Worm (Caenorhabditis elegans) whole organism, midembryonic: Measurements from ENCODE around the gene cpl-1.

ENCODE experiments used
- T22C8.4 ChIP-seq: fragments of 200-800 bp; sonication (Bioruptor generic); IDR thresholded peaks from 2 replicates; pipeline ENCODE4 v1.3.6; 2022; ENCODE audit warnings: missing genetic modification characterization, missing compliant biosample characterization
- cog-1 ChIP-seq: sonication (generic microtip); optimal IDR thresholded peaks from 2 replicates; lab custom pipeline; 2016; ENCODE audit warnings: missing genetic modification characterization, missing compliant biosample characterization
- flt-1 ChIP-seq: fragments of 200-800 bp; sonication (Bioruptor generic); IDR thresholded peaks from 2 replicates; pipeline ENCODE4 v1.3.6; 2022; ENCODE audit warnings: missing genetic modification characterization, missing compliant biosample characterization
- klf-2 ChIP-seq: fragments of 200-800 bp; sonication (Bioruptor generic); conservative IDR thresholded peaks from 2 replicates; pipeline ENCODE4 v1.3.6; 2022; ENCODE audit warnings: missing genetic modification reagents, missing genetic modification characterization, missing compliant biosample characterization
- med-1 ChIP-seq: sonication (generic microtip); optimal IDR thresholded peaks from 2 replicates; lab custom pipeline; 2017; ENCODE audit warnings: missing genetic modification characterization, mild to moderate bottlenecking, missing compliant biosample characterization, antibody characterized with exemption, missing genetic modification reagents; ENCODE audit not compliant: insufficient read depth
- ref-1 ChIP-seq: fragments of 200-800 bp; sonication (Bioruptor generic); conservative IDR thresholded peaks from 2 replicates; pipeline ENCODE4 v1.3.6; 2022; ENCODE audit warnings: missing genetic modification reagents, missing genetic modification characterization, missing compliant biosample characterization
- tab-1 ChIP-seq: fragments of 200-800 bp; sonication (Bioruptor generic); IDR thresholded peaks from 2 replicates; pipeline ENCODE4 v1.3.6; 2022; ENCODE audit warnings: missing genetic modification characterization, missing compliant biosample characterization
- ztf-23 ChIP-seq: fragments of 200-800 bp; sonication (Bioruptor generic); IDR thresholded peaks from 2 replicates; pipeline ENCODE4 v1.3.6; 2022; ENCODE audit warnings: missing genetic modification reagents, missing genetic modification characterization, missing compliant biosample characterization
- ztf-29 ChIP-seq: fragments of 200-800 bp; sonication (Bioruptor generic); IDR thresholded peaks from 2 replicates; pipeline ENCODE4 v1.3.6; 2022; ENCODE audit warnings: missing genetic modification reagents, missing genetic modification characterization, missing compliant biosample characterization

Gene cpl-1

DNA sequence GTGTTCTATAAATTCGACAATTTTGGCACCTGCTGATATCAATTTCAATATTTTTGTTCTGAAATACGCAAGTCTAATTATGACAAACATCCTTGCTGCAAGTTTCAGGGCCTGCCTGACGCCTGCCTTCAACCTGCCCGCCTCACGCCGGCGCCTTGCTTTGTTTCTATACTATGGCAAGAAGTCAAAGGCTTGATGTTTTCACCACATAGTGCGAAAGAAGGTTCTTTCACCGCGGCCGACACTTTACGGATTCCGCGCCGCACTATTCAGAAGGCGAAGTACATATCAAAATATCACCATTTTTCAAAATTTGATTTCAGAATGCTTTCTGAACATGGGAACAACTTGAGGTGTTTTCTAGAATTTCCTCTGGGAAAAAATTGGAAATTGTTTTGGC lies 5.7 kb downstream of the cpl-1 start:
- TF ChIP-seq flt-1 (GFP tag; lab: Robert Waterston, UW) (no peak), cog-1 (no peak)

ce11 chrV:16588428-16588827 lies 6.7 kb downstream of the cpl-1 start, which contains the start of gene srw-73:
srw-73 (minus strand) TSS chrV:16588528.
- TF ChIP-seq ref-1 (GFP tag; lab: Robert Waterston, UW) = no peak
- no peak for TF ChIP-seq flt-1 (GFP tag; lab: Robert Waterston, UW)
- no peak for TF ChIP-seq klf-2 (GFP tag; lab: Robert Waterston, UW)

- TF ChIP-seq med-1 (no peak), ztf-29 (GFP tag; lab: Robert Waterston, UW) (no peak), T22C8.4 (GFP tag; lab: Robert Waterston, UW) (no peak), tab-1 (GFP tag; lab: Robert Waterston, UW) (no peak), ztf-23 (GFP tag; lab: Robert Waterston, UW) (no peak), ref-1 (GFP tag; lab: Robert Waterston, UW) (no peak), cog-1 (no peak), klf-2 (GFP tag; lab: Robert Waterston, UW) (no peak), flt-1 (GFP tag; lab: Robert Waterston, UW) (no peak)
Observed at ce11 chrV:16582973-16583372, 12.2 kb downstream of the cpl-1 start, which contains the start of gene str-150. str-150 (plus strand) TSS chrV:16583273.

DNA sequence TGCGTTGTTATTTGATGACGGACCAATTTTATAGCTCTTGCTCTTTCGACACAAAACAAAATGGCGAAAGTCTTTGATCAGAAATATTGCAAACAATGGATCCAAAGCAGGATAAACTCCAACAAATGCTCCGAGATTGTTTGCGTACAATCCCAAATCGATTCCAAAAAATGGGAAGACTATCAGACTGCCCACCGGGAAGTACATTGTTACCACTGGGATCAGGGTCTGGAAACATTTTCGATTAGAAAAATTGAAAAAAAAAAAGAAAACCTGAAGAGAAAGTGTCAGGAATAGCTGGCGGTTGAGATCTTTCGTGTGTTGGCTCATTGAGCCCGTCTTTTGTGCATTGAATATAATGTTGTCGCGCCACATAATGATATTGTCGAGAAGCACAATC lies 14.1 kb downstream of the cpl-1 start:
- TF ChIP-seq ztf-23 (GFP tag; lab: Robert Waterston, UW) (no peak), ref-1 (GFP tag; lab: Robert Waterston, UW) (no peak), cog-1 (no peak), tab-1 (GFP tag; lab: Robert Waterston, UW) (no peak)

DNA sequence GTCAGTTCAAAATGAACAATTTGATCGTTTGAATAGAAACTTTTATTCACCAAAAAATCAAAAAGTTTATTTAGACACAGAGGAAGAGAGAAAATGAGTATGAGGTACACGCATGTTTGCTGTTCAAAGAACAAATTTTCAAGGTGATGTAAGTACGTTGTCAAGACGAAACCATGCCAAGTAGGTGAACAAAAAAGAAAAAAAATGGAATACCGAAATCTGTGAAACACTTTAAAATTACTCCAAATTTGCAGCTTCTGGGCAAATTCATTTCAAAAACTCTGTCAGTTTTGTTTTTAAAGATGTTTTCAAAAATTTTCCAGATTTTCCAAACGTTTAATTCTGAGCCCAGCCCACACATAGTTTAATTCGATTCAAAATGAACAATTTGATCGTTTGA lies 14.7 kb downstream of the cpl-1 start, which contains the start of gene nhr-271:
Gene nhr-271, minus strand, starts transcription at position 101 of the 400 bp plus-strand sequence.
- TF ChIP-seq med-1 = no peak
- TF ChIP-seq tab-1 (GFP tag; lab: Robert Waterston, UW) = no peak
- TF ChIP-seq T22C8.4 (GFP tag; lab: Robert Waterston, UW) = no peak
- no peak for TF ChIP-seq ztf-29 (GFP tag; lab: Robert Waterston, UW)
- TF ChIP-seq klf-2 (GFP tag; lab: Robert Waterston, UW) = no peak
- TF ChIP-seq ref-1 (GFP tag; lab: Robert Waterston, UW) = no peak
- TF ChIP-seq ztf-23 (GFP tag; lab: Robert Waterston, UW) = no peak
- TF ChIP-seq flt-1 (GFP tag; lab: Robert Waterston, UW) = no peak
- no peak for TF ChIP-seq cog-1

DNA sequence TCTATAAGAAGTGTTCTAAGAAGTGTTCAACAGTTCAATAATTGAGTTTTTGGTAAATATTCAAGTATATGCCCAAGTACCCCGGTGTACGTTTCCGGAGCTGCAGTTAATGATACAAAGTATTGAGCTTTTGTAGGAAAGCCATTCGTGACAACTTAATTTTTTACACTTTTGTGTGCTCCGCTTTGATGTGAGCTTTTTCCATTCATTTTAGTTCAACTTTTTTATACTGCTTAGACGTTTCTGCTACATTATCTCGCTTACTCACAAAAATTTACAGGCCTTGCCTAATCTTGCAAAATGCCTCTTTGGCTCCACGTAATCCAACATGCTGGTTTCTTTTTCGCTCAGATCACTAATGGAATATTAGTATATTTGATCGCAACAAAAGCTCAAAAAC lies 19.2 kb downstream of the cpl-1 start, which contains the start of gene str-151:
Gene str-151, plus strand, starts transcription at position 301 of the 400 bp plus-strand sequence.
- TF ChIP-seq tab-1 (GFP tag; lab: Robert Waterston, UW) (no peak), med-1 (no peak), T22C8.4 (GFP tag; lab: Robert Waterston, UW) (no peak), cog-1 (no peak), ztf-23 (GFP tag; lab: Robert Waterston, UW) (no peak), flt-1 (GFP tag; lab: Robert Waterston, UW) (no peak), ref-1 (GFP tag; lab: Robert Waterston, UW) (no peak), klf-2 (GFP tag; lab: Robert Waterston, UW) (no peak), ztf-29 (GFP tag; lab: Robert Waterston, UW) (no peak)

DNA sequence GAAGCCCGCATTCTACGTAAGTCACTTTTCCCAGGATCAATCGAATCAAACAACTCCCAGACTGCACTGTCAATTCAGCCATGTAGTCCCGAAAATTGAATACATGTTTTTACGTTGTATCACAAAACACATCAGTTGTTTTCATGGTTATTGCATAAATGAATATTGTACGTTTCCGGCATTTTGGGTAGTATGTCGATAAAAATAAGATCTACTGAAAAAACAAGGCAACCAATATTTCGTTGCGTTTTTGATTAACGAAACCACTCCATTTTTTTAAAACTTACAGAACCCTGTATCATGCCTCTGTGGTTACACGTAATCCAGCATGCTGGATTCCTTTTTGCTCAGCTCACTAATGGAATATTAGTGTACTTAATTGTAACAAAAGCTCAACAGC lies 22.0 kb downstream of the cpl-1 start, which contains the start of gene str-149:
Gene str-149, plus strand, starts transcription at position 301 of the 400 bp plus-strand sequence.
- TF ChIP-seq klf-2 (GFP tag; lab: Robert Waterston, UW) (no peak), med-1 (no peak), ztf-23 (GFP tag; lab: Robert Waterston, UW) (no peak), flt-1 (GFP tag; lab: Robert Waterston, UW) (no peak), ztf-29 (GFP tag; lab: Robert Waterston, UW) (no peak), ref-1 (GFP tag; lab: Robert Waterston, UW) (no peak), T22C8.4 (GFP tag; lab: Robert Waterston, UW) (no peak), tab-1 (GFP tag; lab: Robert Waterston, UW) (no peak), cog-1 (no peak)

- no peak for TF ChIP-seq T22C8.4 (GFP tag; lab: Robert Waterston, UW)
- no peak for TF ChIP-seq ztf-23 (GFP tag; lab: Robert Waterston, UW)
- TF ChIP-seq ztf-29 (GFP tag; lab: Robert Waterston, UW) = no peak
- TF ChIP-seq flt-1 (GFP tag; lab: Robert Waterston, UW) = no peak
- TF ChIP-seq klf-2 (GFP tag; lab: Robert Waterston, UW) = no peak
- no peak for TF ChIP-seq cog-1
Observed at ce11 chrV:16570697-16571096, 24.4 kb downstream of the cpl-1 start, which contains the start of gene nhr-233. nhr-233 (minus strand) TSS chrV:16570797.

- TF ChIP-seq tab-1 (GFP tag; lab: Robert Waterston, UW) (no peak), ztf-29 (GFP tag; lab: Robert Waterston, UW) (no peak), ztf-23 (GFP tag; lab: Robert Waterston, UW) (no peak), flt-1 (GFP tag; lab: Robert Waterston, UW) (no peak), T22C8.4 (GFP tag; lab: Robert Waterston, UW) (no peak), klf-2 (GFP tag; lab: Robert Waterston, UW) (no peak), med-1 (no peak), ref-1 (GFP tag; lab: Robert Waterston, UW) (no peak), cog-1 (no peak)
Observed at ce11 chrV:16568056-16568455, 27.1 kb downstream of the cpl-1 start.

DNA sequence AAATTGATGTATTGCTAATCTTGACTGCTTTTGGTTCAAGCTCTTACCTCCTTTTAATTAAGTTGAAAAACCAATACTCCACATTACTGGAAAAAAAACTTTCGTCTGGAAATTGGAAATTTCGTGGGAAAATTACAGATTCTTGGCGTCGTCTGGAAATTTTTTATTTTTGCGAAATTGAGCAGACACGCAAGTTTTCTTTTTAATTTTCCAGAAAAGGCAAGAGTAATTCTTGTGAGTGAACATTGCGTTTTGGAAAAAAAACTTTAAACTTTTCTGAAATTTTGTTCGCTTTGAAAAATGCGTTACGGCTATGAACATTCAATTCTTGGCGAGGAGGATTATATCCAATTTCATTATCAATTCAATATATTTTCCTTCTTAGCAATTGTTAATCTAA lies 29.5 kb downstream of the cpl-1 start, which contains the start of gene sru-45:
Gene sru-45, plus strand, starts transcription at position 301 of the 400 bp plus-strand sequence.
- TF ChIP-seq flt-1 (GFP tag; lab: Robert Waterston, UW) = no peak
- no peak for TF ChIP-seq tab-1 (GFP tag; lab: Robert Waterston, UW)
- TF ChIP-seq T22C8.4 (GFP tag; lab: Robert Waterston, UW) = no peak
- TF ChIP-seq cog-1 = no peak
- TF ChIP-seq ref-1 (GFP tag; lab: Robert Waterston, UW) = no peak
